Fruit fly (Drosophila melanogaster) whole organism, wandering third instar larva: ENCODE measurements around the gene CG12155.

Source experiments
- Abd-B ChIP-seq: fragments of >200 bp; optimal IDR thresholded peaks from 2 replicates; lab custom pipeline; 2017; ENCODE audit warnings: missing biosample characterization, missing genetic modification characterization
- CG32264 ChIP-seq: fragments of 200-800 bp; sonication (Bioruptor generic); optimal IDR thresholded peaks from 2 replicates; lab custom pipeline; 2016; ENCODE audit warnings: missing biosample characterization, missing genetic modification characterization
- CG9705 ChIP-seq: fragments of 200-800 bp; sonication (Bioruptor generic); optimal IDR thresholded peaks from 2 replicates; lab custom pipeline; 2018; ENCODE audit warnings: missing biosample characterization, mild to moderate bottlenecking, missing genetic modification characterization
- GATAd ChIP-seq: sonication (Bioruptor generic); optimal IDR thresholded peaks from 2 replicates; lab custom pipeline; 2016; ENCODE audit warnings: missing biosample characterization, missing genetic modification characterization
- OdsH ChIP-seq: fragments of 200-800 bp; sonication (Bioruptor generic); optimal IDR thresholded peaks from 2 replicates; lab custom pipeline; 2016; ENCODE audit warnings: missing biosample characterization, mild to moderate bottlenecking, missing genetic modification characterization
- Rel ChIP-seq, 2 experiments: fragments of 200-800 bp; sonication (Bioruptor generic) in 1 of 2; optimal IDR thresholded peaks; 2 replicates in 1 of 2; 3 replicates in 1 of 2; lab custom pipeline; 2016 to 2019; ENCODE audit warnings: mild to moderate bottlenecking in 2 of 2, missing biosample characterization in 2 of 2, missing genetic modification characterization in 2 of 2, moderate library complexity in 1 of 2
- Sp1 ChIP-seq: fragments of 200-800 bp; sonication (Bioruptor generic); optimal IDR thresholded peaks from 3 replicates; lab custom pipeline; 2019; ENCODE audit warnings: missing biosample characterization, mild to moderate bottlenecking, missing genetic modification characterization, moderate library complexity
- dl ChIP-seq, 2 experiments: fragments of 175-275, 200-275 bp in 1 of 2; fragments of 200-275 bp in 1 of 2; sonication (Bioruptor generic); optimal IDR thresholded peaks; lab custom pipeline; 2018; ENCODE audit warnings: mild to moderate bottlenecking in 2 of 2, missing biosample characterization in 2 of 2, missing genetic modification characterization in 2 of 2, moderate library complexity in 2 of 2; ENCODE audit not compliant: partially characterized antibody in 2 of 2, insufficient read depth in 1 of 2
- foxo ChIP-seq, 2 experiments: fragments of 200-800 bp; sonication (Bioruptor generic); optimal IDR thresholded peaks; 2 replicates in 1 of 2; 3 replicates in 1 of 2; lab custom pipeline; 2016 to 2017; ENCODE audit warnings: missing biosample characterization in 2 of 2, missing genetic modification characterization in 2 of 2
- h ChIP-seq: fragments of 200-800 bp; sonication (Bioruptor generic); optimal IDR thresholded peaks from 3 replicates; lab custom pipeline; 2016; ENCODE audit warnings: missing biosample characterization, mild to moderate bottlenecking, missing genetic modification characterization
- rgr ChIP-seq: fragments of 200-800 bp; sonication (Bioruptor generic); optimal IDR thresholded peaks from 3 replicates; lab custom pipeline; 2016; ENCODE audit warnings: missing biosample characterization, mild to moderate bottlenecking, missing genetic modification characterization

DNA sequence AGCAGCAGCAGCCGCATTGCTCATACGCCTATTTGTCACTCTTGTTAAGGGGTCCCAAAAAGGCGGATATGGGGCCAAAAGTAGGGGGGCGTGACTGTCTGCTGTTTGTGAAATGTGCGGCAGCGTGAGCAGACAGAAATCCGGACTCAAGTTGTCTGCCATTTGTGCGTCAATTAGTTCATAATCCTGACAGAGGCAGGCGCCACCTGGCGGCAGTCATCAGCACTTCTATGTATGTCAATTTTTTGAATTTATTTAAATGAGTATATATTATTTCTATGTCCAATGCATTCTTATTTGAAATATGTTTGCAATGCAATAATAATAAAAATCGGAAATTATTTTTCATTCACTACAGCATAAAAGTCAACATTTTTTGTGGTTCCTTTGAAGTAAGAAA, 15.5 kb downstream of the CG12155 start:
- TF ChIP-seq OdsH (GFP tag; lab: Kevin White, UChicago) (no peak), GATAd (no peak), foxo (GFP tag; optimal IDR thresholded peaks at IDR 0.05; lab: Kevin White, UChicago) (no peak), CG32264 (GFP tag; lab: Kevin White, UChicago) (no peak), dl (GFP tag; optimal IDR thresholded peaks at IDR 0.05; lab: Kevin White, UChicago; ENCODE audit: insufficient read depth in 1 of 2, partially characterized antibody in 2 of 2) (no peak), Abd-B (GFP tag; lab: Kevin White, UChicago) (no peak), h (GFP tag; lab: Kevin White, UChicago) (no peak), Rel (GFP tag; optimal IDR thresholded peaks at IDR 0.05; lab: Kevin White, UChicago) (no peak), Rel (tag; optimal IDR thresholded peaks at IDR 0.05; lab: Kevin White, UChicago) (no peak), Sp1 (GFP tag; lab: Kevin White, UChicago) (no peak), rgr (GFP tag; lab: Kevin White, UChicago) (no peak), CG9705 (GFP tag; lab: Kevin White, UChicago) (no peak)
